Worm (Caenorhabditis elegans): ENCODE results near the gene F13E9.16.

F13E9.16 gene

DNA sequence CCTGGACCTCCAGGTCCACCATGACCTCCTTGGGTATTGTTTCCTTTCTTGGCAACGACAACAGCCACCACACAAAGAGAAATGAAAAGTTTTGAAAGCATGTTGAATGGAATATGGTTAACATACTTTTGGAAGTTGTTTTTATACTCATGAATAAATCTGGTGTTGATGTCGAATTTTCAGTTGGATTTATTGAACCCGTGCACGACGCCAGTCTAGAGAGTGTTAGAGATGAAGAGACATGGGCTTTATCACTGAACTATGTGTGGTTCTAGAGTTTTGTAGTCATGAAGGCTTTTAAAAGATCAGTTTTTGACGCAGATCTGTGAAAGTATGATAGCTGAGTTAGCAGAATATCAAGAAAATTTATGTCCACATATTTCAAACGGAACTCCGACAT is 7.1 kb upstream of the F13E9.16 start, which contains the start of gene srlf-14:
srlf-14 (minus strand) TSS at position 101 of the 400 bp plus-strand sequence.
- TF ChIP-seq lin-39 (tag; optimal IDR thresholded peaks at IDR 0.05), result no peak
- no peak for TF ChIP-seq aly-2 (tag; optimal IDR thresholded peaks at IDR 0.05)

DNA sequence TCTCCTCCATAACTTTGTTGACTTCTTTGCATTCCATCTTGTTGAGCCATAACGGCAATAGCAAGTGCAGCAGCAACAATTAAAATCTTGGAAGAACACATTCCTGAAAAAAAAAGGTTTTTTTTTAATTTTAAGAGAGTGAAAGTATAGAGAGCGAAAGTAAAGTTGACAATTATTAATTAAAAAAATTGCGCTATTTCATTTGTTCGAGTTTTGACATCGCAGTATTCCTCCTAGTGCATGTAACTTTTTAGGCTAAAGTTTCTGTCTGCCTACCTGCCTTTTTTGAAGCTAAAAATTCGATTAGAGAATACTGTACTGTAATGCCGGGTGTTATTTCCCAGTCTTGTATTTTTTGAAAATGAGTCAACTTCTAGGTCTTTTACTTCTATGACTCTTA is 4.8 kb upstream of the F13E9.16 start, which contains the start of gene srlf-12:
srlf-12 (minus strand) TSS at position 101 of the 400 bp plus-strand sequence.
- TF ChIP-seq nhr-23 (tag; optimal IDR thresholded peaks at IDR 0.05), result no peak
- TF ChIP-seq nhr-12 (tag; optimal IDR thresholded peaks at IDR 0.05), result no peak
- TF ChIP-seq sma-9 (GFP tag; optimal IDR thresholded peaks at IDR 0.05), result no peak
- TF ChIP-seq sma-9 (tag; optimal IDR thresholded peaks at IDR 0.05), result no peak
- TF ChIP-seq nhr-11 (tag; optimal IDR thresholded peaks at IDR 0.05), result no peak
- TF ChIP-seq crh-2 (tag; optimal IDR thresholded peaks at IDR 0.05), result no peak
- no peak for TF ChIP-seq gmeb-1 (tag; optimal IDR thresholded peaks at IDR 0.05)

DNA sequence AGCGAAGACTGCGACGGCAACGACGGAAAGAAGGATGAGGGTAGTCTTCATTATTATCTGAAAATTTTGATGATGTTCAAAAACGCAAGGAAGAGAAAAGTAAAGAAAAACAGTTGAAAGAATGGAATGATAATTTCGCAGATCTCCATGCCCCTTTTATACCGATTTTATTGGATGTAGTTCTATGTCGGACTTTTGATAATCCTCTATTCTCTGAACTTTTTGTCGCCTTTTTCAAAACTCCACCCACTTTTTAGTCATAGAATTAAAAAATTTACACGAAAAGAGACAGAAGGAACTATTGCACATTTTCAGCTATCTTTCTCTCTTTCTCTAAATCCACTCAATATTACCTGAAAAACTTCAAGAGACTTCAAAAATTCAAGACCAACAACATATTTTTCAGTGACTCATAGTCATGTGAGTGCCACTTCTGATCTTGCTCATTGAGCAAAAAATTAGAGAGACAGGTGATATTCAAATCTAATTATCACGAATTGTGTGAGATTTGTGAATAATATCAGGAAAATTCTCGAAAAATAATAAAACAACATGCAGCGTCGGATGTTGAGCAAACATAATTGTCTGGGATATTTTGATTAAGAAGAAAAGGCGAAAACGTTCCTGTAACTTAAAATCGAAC is 2.8 kb upstream of the F13E9.16 start, which contains the start of gene F13E9.15:
F13E9.15 (minus strand) TSS at position 51 of the 643 bp plus-strand sequence.
- TF ChIP-seq skn-1 (tag; optimal IDR thresholded peaks at IDR 0.05), result no peak
- TF ChIP-seq lin-11 (tag; optimal IDR thresholded peaks at IDR 0.05), result no peak
- TF ChIP-seq mab-5 (tag; optimal IDR thresholded peaks at IDR 0.05), result no peak
- no peak for TF ChIP-seq alr-1 (tag; optimal IDR thresholded peaks at IDR 0.05)
- TF ChIP-seq nhr-77 (tag; optimal IDR thresholded peaks at IDR 0.05), result no peak
- TF ChIP-seq Y55F3AM.14 (GFP tag; optimal IDR thresholded peaks at IDR 0.05), result no peak
- TF ChIP-seq unc-39 (tag; optimal IDR thresholded peaks at IDR 0.05), result no peak
- no peak for TF ChIP-seq nhr-129 (tag; optimal IDR thresholded peaks at IDR 0.05)

DNA sequence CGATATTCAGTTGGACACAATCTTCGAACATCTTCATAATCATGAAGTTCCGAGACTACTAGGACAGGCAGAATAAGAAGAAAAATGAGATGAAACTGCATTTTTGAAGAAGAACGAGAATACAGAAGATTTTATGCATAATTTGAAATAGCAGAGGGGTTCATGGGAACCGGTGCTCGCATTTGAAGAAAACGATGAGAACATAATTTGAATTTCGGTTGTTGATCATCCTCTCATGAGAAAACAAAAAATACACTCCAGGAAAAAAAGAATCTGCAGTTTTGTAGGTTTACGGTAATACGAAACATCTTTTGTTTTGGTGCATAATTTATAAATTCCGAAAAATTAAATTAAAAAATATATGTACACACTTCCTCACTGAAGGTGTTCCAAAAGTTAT is 1.3 kb downstream of the F13E9.16 start, which contains the start of gene srlf-11:
srlf-11 (minus strand) TSS at position 101 of the 400 bp plus-strand sequence.
- no peak for TF ChIP-seq F13H6.1 (tag; optimal IDR thresholded peaks at IDR 0.05)
- TF ChIP-seq dmd-4 (tag; optimal IDR thresholded peaks at IDR 0.05), result no peak
- TF ChIP-seq ztf-1 (GFP tag; conservative IDR thresholded peaks at IDR 0.05), result no peak
- TF ChIP-seq ztf-11 (tag; optimal IDR thresholded peaks at IDR 0.05), result no peak
- TF ChIP-seq nhr-12 (tag; optimal IDR thresholded peaks at IDR 0.05), result no peak
- no peak for TF ChIP-seq unc-55 (GFP tag; optimal IDR thresholded peaks at IDR 0.05)
- TF ChIP-seq fos-1 (tag; optimal IDR thresholded peaks at IDR 0.05), result no peak

DNA sequence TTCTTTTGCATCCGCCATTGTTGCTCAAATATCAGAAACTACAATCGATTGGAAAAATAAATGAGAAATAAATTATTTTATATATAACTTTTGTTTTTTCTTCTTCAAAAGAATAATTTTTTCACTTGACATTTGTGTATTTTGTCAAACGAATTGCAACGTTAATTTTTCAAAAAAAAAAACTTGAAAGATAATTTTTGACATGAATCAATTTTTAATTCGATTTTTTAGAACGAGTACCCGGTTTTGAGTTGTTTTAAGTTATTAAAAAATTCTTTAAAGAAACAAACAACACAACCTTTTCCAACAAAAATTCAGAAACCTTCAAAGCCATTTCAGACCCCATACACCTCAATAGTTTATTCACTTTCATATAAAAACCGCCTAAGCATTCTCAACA is 2.9 kb downstream of the F13E9.16 start, which contains the start of gene F13E9.5:
F13E9.5 (minus strand) TSS at position 101 of the 400 bp plus-strand sequence.
- TF ChIP-seq ceh-16 (tag; optimal IDR thresholded peaks at IDR 0.05), result no peak
- TF ChIP-seq ztf-4 (tag; optimal IDR thresholded peaks at IDR 0.05), result no peak
- TF ChIP-seq nhr-23 (tag; optimal IDR thresholded peaks at IDR 0.05), result no peak
- TF ChIP-seq aly-2 (tag; optimal IDR thresholded peaks at IDR 0.05), result no peak
- no peak for TF ChIP-seq elt-3 (tag; optimal IDR thresholded peaks at IDR 0.05)
- TF ChIP-seq ztf-1 (GFP tag; conservative IDR thresholded peaks at IDR 0.05), result no peak
- no peak for TF ChIP-seq egl-27 (tag; optimal IDR thresholded peaks at IDR 0.05)
- no peak for TF ChIP-seq nhr-129 (tag; optimal IDR thresholded peaks at IDR 0.05)
- TF ChIP-seq skn-1 (tag; optimal IDR thresholded peaks at IDR 0.05), result no peak

DNA sequence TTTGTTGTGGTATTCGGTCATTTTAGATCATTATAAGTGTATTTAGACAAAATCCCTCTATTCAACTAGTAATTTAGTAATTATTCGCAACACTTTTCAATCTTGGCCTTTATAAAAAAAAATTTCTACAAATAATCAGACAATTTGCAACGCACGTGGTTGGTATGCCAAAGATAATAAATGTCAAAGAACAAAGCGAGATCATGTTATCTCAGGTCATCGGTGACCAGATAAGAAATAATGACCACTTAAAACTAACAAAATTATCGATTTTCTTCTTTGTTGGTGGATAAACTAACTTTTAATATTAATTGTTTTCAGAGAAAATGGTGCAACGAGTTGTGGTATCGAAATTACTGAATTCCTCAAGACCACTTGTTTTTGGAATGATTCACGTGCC is 6.0 kb downstream of the F13E9.16 start, which contains the start of gene F13E9.13:
F13E9.13 (plus strand) TSS at position 317 of the 400 bp plus-strand sequence.
- TF ChIP-seq sma-9 (GFP tag; optimal IDR thresholded peaks at IDR 0.05), result peak; percentile 46
- TF ChIP-seq sma-9 (tag; optimal IDR thresholded peaks at IDR 0.05), result no peak
- peak; percentile 24 for TF ChIP-seq fos-1 (tag; optimal IDR thresholded peaks at IDR 0.05)
- no peak for TF ChIP-seq nhr-25 (tag; optimal IDR thresholded peaks at IDR 0.05)

DNA sequence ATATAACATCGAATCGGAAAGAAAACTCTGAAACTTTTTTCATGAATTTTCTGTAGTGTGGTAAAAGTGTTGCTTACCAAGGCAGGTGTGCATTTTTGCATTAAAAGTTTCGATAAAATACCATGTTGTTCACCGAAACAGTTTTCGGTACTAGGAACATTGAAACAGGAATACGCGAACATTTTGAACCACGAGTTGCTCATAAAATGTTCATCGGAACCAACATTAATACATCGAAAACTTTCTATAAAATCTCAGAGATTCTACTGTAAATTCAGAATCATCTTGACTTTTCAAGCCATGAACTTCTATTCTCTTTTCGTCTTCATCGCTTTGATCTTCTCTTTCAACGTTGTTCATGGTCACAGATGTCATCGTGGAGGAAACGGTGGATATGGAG is 6.9 kb downstream of the F13E9.16 start, which contains the start of gene fipr-15:
fipr-15 (plus strand) TSS at position 301 of the 400 bp plus-strand sequence.
- TF ChIP-seq nhr-10 (tag; optimal IDR thresholded peaks at IDR 0.05), result no peak
- no peak for TF ChIP-seq nhr-6 (tag; optimal IDR thresholded peaks at IDR 0.05)
- no peak for TF ChIP-seq unc-62 (GFP tag; optimal IDR thresholded peaks at IDR 0.05)
- no peak for TF ChIP-seq nhr-23 (tag; optimal IDR thresholded peaks at IDR 0.05)
- no peak for TF ChIP-seq snpc-4 (tag; optimal IDR thresholded peaks at IDR 0.05)
- no peak for TF ChIP-seq ceh-82 (tag; optimal IDR thresholded peaks at IDR 0.05)
- TF ChIP-seq lin-11 (tag; optimal IDR thresholded peaks at IDR 0.05), result no peak

Data from whole organism, L2 larva.